Fruit fly (Drosophila melanogaster) whole organism, prepupa: ENCODE results near the gene Ube3a.

Experiments used
- CG11902 ChIP-seq: fragments of 200-800 bp; sonication (Bioruptor generic); optimal IDR thresholded peaks from 3 replicates; lab custom pipeline; 2016; ENCODE audit warnings: missing biosample characterization, missing genetic modification characterization
- CG15336 ChIP-seq: fragments of 200-800 bp; sonication (Bioruptor generic); IDR thresholded peaks from 2 replicates; pipeline ENCODE4 v1.3.6; 2022; ENCODE audit warnings: missing biosample characterization, missing genetic modification characterization
- CG3032 ChIP-seq: fragments of 200-800 bp; optimal IDR thresholded peaks from 2 replicates; lab custom pipeline; 2019; ENCODE audit warnings: missing biosample characterization, mild to moderate bottlenecking, missing genetic modification characterization, moderate library complexity
- CG31627 ChIP-seq: fragments of 200-800 bp; sonication (Bioruptor generic); optimal IDR thresholded peaks from 3 replicates; lab custom pipeline; 2016; ENCODE audit warnings: missing biosample characterization, missing genetic modification characterization
- CG32006 ChIP-seq: fragments of 200-800 bp; sonication (Bioruptor generic); optimal IDR thresholded peaks from 3 replicates; lab custom pipeline; 2017; ENCODE audit warnings: missing biosample characterization, mild to moderate bottlenecking, missing genetic modification characterization
- CG34406 ChIP-seq: fragments of 200-800 bp; sonication (Bioruptor generic); optimal IDR thresholded peaks from 3 replicates; lab custom pipeline; 2016; ENCODE audit warnings: missing biosample characterization, missing genetic modification characterization
- CG3919 ChIP-seq: fragments of 200-800 bp; sonication (Bioruptor generic); optimal IDR thresholded peaks from 3 replicates; lab custom pipeline; 2016; ENCODE audit warnings: missing biosample characterization, missing genetic modification characterization
- CG4318 ChIP-seq: fragments of 200-800 bp; sonication (Bioruptor generic); optimal IDR thresholded peaks from 3 replicates; lab custom pipeline; 2017; ENCODE audit warnings: missing biosample characterization, mild to moderate bottlenecking, missing genetic modification characterization
- CG6163 ChIP-seq: fragments of 200-800 bp; sonication (Bioruptor generic); IDR thresholded peaks from 3 replicates; pipeline ENCODE4 v1.3.6; 2022; ENCODE audit warnings: missing biosample characterization, missing genetic modification characterization
- CG6276 ChIP-seq: fragments of 200-800 bp; sonication (Bioruptor generic); optimal IDR thresholded peaks from 2 replicates; lab custom pipeline; 2017; ENCODE audit warnings: missing biosample characterization, mild to moderate bottlenecking, missing genetic modification characterization
- CG6792 ChIP-seq: fragments of 200-800 bp; sonication (Bioruptor generic); optimal IDR thresholded peaks from 3 replicates; lab custom pipeline; 2016; ENCODE audit warnings: missing biosample characterization, missing genetic modification characterization
- CG6854 ChIP-seq: fragments of 200-800 bp; sonication (Bioruptor generic); optimal IDR thresholded peaks from 2 replicates; lab custom pipeline; 2017; ENCODE audit warnings: missing biosample characterization, mild to moderate bottlenecking, missing genetic modification characterization
- CG7368 ChIP-seq: fragments of 200-800 bp; sonication (Bioruptor generic); optimal IDR thresholded peaks from 3 replicates; lab custom pipeline; 2016; ENCODE audit warnings: missing biosample characterization, missing genetic modification characterization
- CG8632 ChIP-seq: fragments of 200-800 bp; sonication (Bioruptor generic); optimal IDR thresholded peaks from 3 replicates; lab custom pipeline; 2016; ENCODE audit warnings: missing biosample characterization, missing genetic modification characterization
- CG9139 ChIP-seq: fragments of 200-800 bp; sonication (Bioruptor generic); optimal IDR thresholded peaks from 3 replicates; lab custom pipeline; 2017; ENCODE audit warnings: missing biosample characterization, mild to moderate bottlenecking, missing genetic modification characterization
- Eip75B ChIP-seq: fragments of 200-800 bp; sonication (Bioruptor generic); optimal IDR thresholded peaks from 3 replicates; lab custom pipeline; 2016; ENCODE audit warnings: missing biosample characterization, missing genetic modification characterization
- Eip78C ChIP-seq: fragments of 200-800 bp; sonication (Bioruptor generic); peaks from one replicate; lab custom pipeline; 2016; ENCODE audit warnings: missing biosample characterization, missing genetic modification characterization
- Eip93F ChIP-seq: fragments of 200-800 bp; sonication (Bioruptor generic); optimal IDR thresholded peaks from 2 replicates; lab custom pipeline; 2016; ENCODE audit warnings: missing biosample characterization, mild to moderate bottlenecking, missing genetic modification characterization
- Ets21C ChIP-seq: fragments of 200-800 bp; sonication (Bioruptor generic); optimal IDR thresholded peaks from 3 replicates; lab custom pipeline; 2016; ENCODE audit warnings: missing biosample characterization, missing genetic modification characterization
- Ets96B ChIP-seq: fragments of 200-800 bp; optimal IDR thresholded peaks from 2 replicates; lab custom pipeline; 2019; ENCODE audit warnings: missing biosample characterization, mild to moderate bottlenecking, missing genetic modification characterization, moderate library complexity
- Hr38 ChIP-seq: sonication (Bioruptor generic); optimal IDR thresholded peaks from 2 replicates; lab custom pipeline; 2016; ENCODE audit warnings: missing biosample characterization, missing genetic modification characterization
- Hr39 ChIP-seq: fragments of 200-800 bp; sonication (Bioruptor generic); optimal IDR thresholded peaks from 2 replicates; lab custom pipeline; 2016; ENCODE audit warnings: missing biosample characterization, missing genetic modification characterization
- Hr4 ChIP-seq: fragments of 200-800 bp; sonication (Bioruptor generic); optimal IDR thresholded peaks from 3 replicates; lab custom pipeline; 2016; ENCODE audit warnings: missing biosample characterization, missing genetic modification characterization
- Met ChIP-seq: fragments of 200-800 bp; sonication (Bioruptor generic); optimal IDR thresholded peaks from 3 replicates; lab custom pipeline; 2016; ENCODE audit warnings: missing biosample characterization, missing genetic modification characterization
- Sox14 ChIP-seq: fragments of 200-800 bp; sonication (Bioruptor generic); optimal IDR thresholded peaks from 3 replicates; lab custom pipeline; 2016; ENCODE audit warnings: missing biosample characterization, missing genetic modification characterization
- Sox15 ChIP-seq: fragments of 200-800 bp; sonication (Bioruptor generic); optimal IDR thresholded peaks from 3 replicates; lab custom pipeline; 2016; ENCODE audit warnings: missing biosample characterization, missing genetic modification characterization
- acj6 ChIP-seq: fragments of 200-800 bp; sonication (Bioruptor generic); optimal IDR thresholded peaks from 3 replicates; lab custom pipeline; 2016; ENCODE audit warnings: missing biosample characterization, missing genetic modification characterization
- dsx ChIP-seq: fragments of 200-800 bp; optimal IDR thresholded peaks from 3 replicates; lab custom pipeline; 2019; ENCODE audit warnings: missing biosample characterization, mild to moderate bottlenecking, missing genetic modification characterization, moderate library complexity; ENCODE audit not compliant: poor library complexity, severe bottlenecking
- eg ChIP-seq: fragments of 200-800 bp; sonication (Bioruptor generic); IDR thresholded peaks from 3 replicates; pipeline ENCODE4 v1.3.6; 2022; ENCODE audit warnings: missing biosample characterization, missing genetic modification characterization
- esn ChIP-seq: fragments of 200-800 bp; sonication (Bioruptor generic); optimal IDR thresholded peaks from 2 replicates; lab custom pipeline; 2016; ENCODE audit warnings: missing biosample characterization, mild to moderate bottlenecking, missing genetic modification characterization, moderate library complexity
- fd59A ChIP-seq: fragments of 200-800 bp; sonication (Bioruptor generic); optimal IDR thresholded peaks from 2 replicates; lab custom pipeline; 2017; ENCODE audit warnings: missing biosample characterization, mild to moderate bottlenecking, missing genetic modification characterization, missing genetic modification reagents
- fkh ChIP-seq: fragments of 200-800 bp; sonication (Bioruptor generic); optimal IDR thresholded peaks from 3 replicates; lab custom pipeline; 2017; ENCODE audit warnings: missing biosample characterization, mild to moderate bottlenecking, missing genetic modification characterization, moderate library complexity
- lz ChIP-seq: fragments of 200-800 bp; sonication (Bioruptor generic); optimal IDR thresholded peaks from 3 replicates; lab custom pipeline; 2016; ENCODE audit warnings: missing biosample characterization, missing genetic modification characterization
- net ChIP-seq: fragments of 200-800 bp; sonication (Bioruptor generic); optimal IDR thresholded peaks from 3 replicates; lab custom pipeline; 2016; ENCODE audit warnings: missing biosample characterization, missing genetic modification characterization
- pdm3 ChIP-seq: fragments of 200-800 bp; sonication (Bioruptor generic); optimal IDR thresholded peaks from 3 replicates; lab custom pipeline; 2016; ENCODE audit warnings: missing biosample characterization, missing genetic modification characterization
- salr ChIP-seq, 2 experiments: fragments of 200-800 bp; sonication (Bioruptor generic); optimal IDR thresholded peaks; 3 replicates each; lab custom pipeline; 2016 to 2018; ENCODE audit warnings: missing biosample characterization in 2 of 2, missing genetic modification characterization in 2 of 2, mild to moderate bottlenecking in 1 of 2
- spab ChIP-seq: fragments of 200-800 bp; sonication (Bioruptor generic); optimal IDR thresholded peaks from 2 replicates; lab custom pipeline; 2017; ENCODE audit warnings: missing biosample characterization, mild to moderate bottlenecking, missing genetic modification characterization, missing genetic modification reagents
- svp ChIP-seq: fragments of 200-800 bp; sonication (Bioruptor generic); peaks from one replicate; lab custom pipeline; 2016; ENCODE audit warnings: missing biosample characterization, missing genetic modification characterization
- vri ChIP-seq: fragments of 200-800 bp; sonication (Bioruptor generic); optimal IDR thresholded peaks from 3 replicates; lab custom pipeline; 2016; ENCODE audit warnings: missing biosample characterization, mild to moderate bottlenecking, missing genetic modification characterization

Gene Ube3a

DNA sequence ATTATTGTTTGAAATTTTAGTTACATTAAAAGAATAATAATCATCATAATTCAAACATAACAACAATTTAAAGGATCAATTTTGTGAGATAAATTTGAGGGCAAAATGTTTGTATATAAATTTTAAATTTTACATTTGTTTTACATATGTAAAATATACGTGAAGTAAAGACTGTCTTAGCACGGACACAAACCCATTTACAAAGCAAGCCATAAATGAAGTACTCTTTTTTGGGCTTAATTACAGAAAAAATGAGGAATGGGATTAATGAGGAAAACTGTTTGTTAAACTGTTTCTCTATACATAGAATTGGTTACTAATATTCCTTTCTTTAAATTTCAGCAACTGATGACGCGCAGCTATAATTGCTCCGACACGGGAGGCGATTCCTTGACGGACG, 14.3 kb upstream of the Ube3a start:
- TF ChIP-seq CG6163 (GFP tag; lab: Robert Waterston, UW), result no peak
- no peak for TF ChIP-seq Hr39 (GFP tag; lab: Kevin White, UChicago)
- no peak for TF ChIP-seq Ets96B (tag; lab: Kevin White, UChicago)
- TF ChIP-seq CG3032, result no peak
- no peak for TF ChIP-seq Sox14 (GFP tag; lab: Kevin White, UChicago)
- TF ChIP-seq spab, result no peak
- TF ChIP-seq Eip75B (GFP tag; lab: Kevin White, UChicago), result no peak
- TF ChIP-seq Hr38 (GFP tag; lab: Kevin White, UChicago), result no peak
- TF ChIP-seq fkh, result no peak
- TF ChIP-seq CG11902 (GFP tag; lab: Kevin White, UChicago), result no peak

DNA sequence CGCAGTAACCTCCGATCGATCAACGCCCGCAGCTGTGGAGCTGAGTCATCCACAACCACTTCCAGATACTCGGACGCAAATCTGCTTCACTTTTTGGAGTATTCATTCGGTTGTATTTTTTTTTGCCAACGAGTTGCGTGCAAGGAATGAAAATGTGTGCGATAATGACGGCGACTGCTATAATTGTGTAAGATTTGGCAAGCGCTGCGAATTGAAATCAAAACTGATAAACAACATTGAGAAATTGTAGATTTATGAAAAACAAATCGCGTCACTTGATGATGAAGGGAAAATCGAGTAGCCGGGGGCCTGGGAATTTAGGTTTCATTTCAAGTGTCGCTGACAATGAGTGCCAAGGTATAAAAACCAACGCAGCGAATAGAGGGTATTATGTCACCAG, 8.5 kb upstream of the Ube3a start:
- TF ChIP-seq Hr39 (GFP tag; lab: Kevin White, UChicago) (no peak), Hr4 (no peak), eg (GFP tag; lab: Robert Waterston, UW) (no peak), CG6854 (peak; percentile 13), CG7368 (GFP tag; lab: Kevin White, UChicago) (no peak), Ets96B (tag; lab: Kevin White, UChicago) (no peak), CG15336 (GFP tag; lab: Robert Waterston, UW) (no peak), svp (GFP tag; lab: Kevin White, UChicago) (no peak), CG9139 (GFP tag; lab: Kevin White, UChicago) (no peak), vri (GFP tag; lab: Kevin White, UChicago) (peak; percentile 94), Eip78C (GFP tag; lab: Kevin White, UChicago) (no peak), Eip93F (GFP tag; lab: Kevin White, UChicago) (peak; percentile 56)

DNA sequence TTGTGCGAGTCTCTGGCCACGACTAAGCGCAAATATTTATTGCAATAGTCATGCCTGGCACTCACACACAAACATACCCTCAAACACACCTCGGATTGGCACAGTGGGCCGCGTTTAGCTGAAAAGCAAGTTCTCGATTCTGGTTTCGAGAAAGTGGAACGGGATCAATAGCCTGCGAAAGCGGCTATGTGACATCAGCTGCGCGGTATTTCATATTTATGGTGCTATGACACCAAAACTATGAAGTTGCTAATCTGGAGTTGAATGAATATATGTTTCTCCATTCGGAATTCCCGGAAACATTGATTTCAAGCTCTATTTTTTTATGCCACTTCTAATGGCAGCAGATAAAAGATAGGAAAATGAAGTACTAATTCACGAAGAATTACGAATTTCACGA, 7.5 kb upstream of the Ube3a start:
- TF ChIP-seq acj6 (GFP tag; lab: Kevin White, UChicago) (peak; percentile 19), CG31627 (GFP tag; lab: Kevin White, UChicago) (peak; percentile 36), CG32006 (GFP tag; lab: Kevin White, UChicago) (peak; percentile 30), Hr38 (GFP tag; lab: Kevin White, UChicago) (no peak), dsx (GFP tag; lab: Kevin White, UChicago) (no peak), Eip78C (GFP tag; lab: Kevin White, UChicago) (peak; percentile 56), fkh (no peak), CG8632 (GFP tag; lab: Kevin White, UChicago) (peak; percentile 22), Ets21C (no peak), Hr4 (peak; percentile 11), CG6276 (GFP tag; lab: Kevin White, UChicago) (peak; percentile 40), CG15336 (GFP tag; lab: Robert Waterston, UW) (0 out of 2 replicates have a peak, but pooled peaks have one; percentile 33), pdm3 (GFP tag; lab: Kevin White, UChicago) (peak; percentile 28)

DNA sequence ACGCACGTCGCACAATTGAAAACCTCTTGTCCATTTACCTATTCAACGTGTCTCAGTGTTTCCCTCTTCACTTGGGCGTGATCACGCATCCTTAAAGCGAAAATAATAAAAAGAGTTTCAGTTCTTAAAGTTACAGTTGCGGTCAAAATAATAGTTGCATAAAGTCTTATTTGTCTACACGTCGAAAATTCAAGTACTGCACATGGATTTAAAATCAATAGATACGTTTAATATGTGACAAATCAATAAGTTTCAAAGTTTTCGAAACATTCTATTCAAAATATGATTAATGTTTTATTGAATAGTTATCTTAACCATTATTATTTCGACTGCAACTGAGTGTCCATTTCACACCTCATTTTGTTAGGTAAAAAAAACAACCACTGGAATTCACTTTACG, 5.8 kb upstream of the Ube3a start:
- no peak for TF ChIP-seq lz (GFP tag; lab: Kevin White, UChicago)
- peak; percentile 41 for TF ChIP-seq Eip78C (GFP tag; lab: Kevin White, UChicago)
- no peak for TF ChIP-seq Hr38 (GFP tag; lab: Kevin White, UChicago)
- TF ChIP-seq CG6792 (GFP tag; lab: Kevin White, UChicago), result no peak
- TF ChIP-seq vri (GFP tag; lab: Kevin White, UChicago), result no peak
- TF ChIP-seq, all 60 proteins: peak for 1

DNA sequence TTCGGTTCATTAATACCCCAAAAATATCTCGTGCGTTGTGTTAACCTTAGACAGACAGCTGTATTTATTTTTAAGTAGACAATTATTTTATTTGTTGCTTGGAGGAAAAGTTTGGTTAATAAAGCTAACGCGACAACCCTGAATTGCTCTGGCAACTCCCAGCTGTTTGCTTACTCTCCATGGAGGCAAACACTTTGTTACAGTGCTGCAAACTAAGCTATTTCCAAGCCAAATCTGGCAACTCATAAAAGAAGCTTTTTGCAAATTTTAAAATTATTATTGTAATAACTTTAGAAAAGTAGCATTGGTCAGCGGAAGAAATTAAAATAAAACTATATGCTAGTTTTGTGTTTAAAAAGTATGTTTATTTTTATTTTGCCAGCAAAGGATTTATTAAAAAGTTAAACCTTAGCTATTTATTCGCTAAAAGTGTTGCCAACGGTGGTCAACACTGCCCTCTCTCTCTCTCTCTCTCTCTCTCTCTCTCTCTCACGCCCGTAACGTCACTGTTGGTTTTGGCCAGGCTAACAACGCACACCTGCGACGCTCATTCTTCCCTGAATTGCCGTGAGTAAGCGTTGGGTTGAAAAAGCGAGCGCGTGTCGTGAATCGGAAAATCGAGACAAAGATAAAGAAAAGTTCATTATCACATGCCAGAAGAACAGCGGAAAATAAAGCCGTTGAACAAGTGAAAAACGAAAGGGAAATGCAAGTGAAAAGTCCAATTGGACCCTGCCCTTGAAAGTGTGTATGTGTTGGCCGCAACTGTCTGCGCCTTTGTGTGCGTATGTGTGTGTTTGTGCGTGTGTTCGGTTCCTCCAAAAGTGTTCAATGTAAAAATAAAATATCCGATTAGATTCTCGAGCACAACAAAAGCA, 5.1 kb upstream of the Ube3a start:
- TF ChIP-seq net (GFP tag; lab: Kevin White, UChicago) (peak; percentile 95), CG11902 (GFP tag; lab: Kevin White, UChicago) (peak; percentile 89), CG15336 (GFP tag; lab: Robert Waterston, UW) (peak; percentile 96), Sox15 (GFP tag; lab: Kevin White, UChicago) (peak; percentile 86), Ets21C (peak; percentile 93), fd59A (peak; percentile 67), svp (GFP tag; lab: Kevin White, UChicago) (peak; percentile 97), vri (GFP tag; lab: Kevin White, UChicago) (peak; percentile 92), Eip78C (GFP tag; lab: Kevin White, UChicago) (peak; percentile 98), esn (GFP tag; lab: Kevin White, UChicago) (peak; percentile 97), eg (GFP tag; lab: Robert Waterston, UW) (peak; percentile 99), spab (peak; percentile 76), salr (GFP tag; optimal IDR thresholded peaks at IDR 0.05; lab: Kevin White, UChicago) (peak; percentile 81 to 91), Hr38 (GFP tag; lab: Kevin White, UChicago) (peak; percentile 35), Met (GFP tag; lab: Kevin White, UChicago) (peak; percentile 94), CG3919 (GFP tag; lab: Kevin White, UChicago) (peak; percentile 97), CG34406 (GFP tag; lab: Kevin White, UChicago) (peak; percentile 90), Ets96B (tag; lab: Kevin White, UChicago) (peak; percentile 84), CG4318 (GFP tag; lab: Kevin White, UChicago) (no peak), CG6163 (GFP tag; lab: Robert Waterston, UW) (peak; percentile 98), CG6792 (GFP tag; lab: Kevin White, UChicago) (peak; percentile 96), Sox14 (GFP tag; lab: Kevin White, UChicago) (peak; percentile 97)
